Worm (Caenorhabditis elegans): Measurements from ENCODE around the gene clec-163.

ce11 chrIII:10822494-10823113 lies 28.5 kb downstream of the clec-163 start:
- no peak for TF ChIP-seq mep-1 (tag; optimal IDR thresholded peaks at IDR 0.05)
- no peak for TF ChIP-seq tbx-2 (tag; optimal IDR thresholded peaks at IDR 0.05)
- TF ChIP-seq hlh-17 (GFP tag; optimal IDR thresholded peaks at IDR 0.05; ENCODE audit: borderline replicate concordance): no peak
